Fruit fly (Drosophila melanogaster): Measurements from ENCODE around the gene CG31787.

CG31787 gene

dm6 chr2L:18333831-18334437 is 48.4 kb upstream of the CG31787 start (continued):
- TF ChIP-seq crol (GFP tag; IDR thresholded peaks at IDR 0.05) (no peak), HLH54F (GFP tag; optimal IDR thresholded peaks at IDR 0.05) (no peak), CG4360 (GFP tag; IDR thresholded peaks at IDR 0.05) (no peak), zf30C (GFP tag; optimal IDR thresholded peaks at IDR 0.05) (no peak), Rfx (GFP tag; IDR thresholded peaks at IDR 0.05) (no peak), Meics (GFP tag; optimal IDR thresholded peaks at IDR 0.05) (no peak), Nf-YB (GFP tag; optimal IDR thresholded peaks at IDR 0.05) (no peak), Xrp1 (GFP tag; IDR thresholded peaks at IDR 0.05) (peak; percentile 42; the same call in 1 of the 2 replicates), exex (tag; optimal IDR thresholded peaks at IDR 0.05) (no peak), slp2 (GFP tag; optimal IDR thresholded peaks at IDR 0.05) (no peak), GATAe (GFP tag; conservative IDR thresholded peaks at IDR 0.05) (no peak), CG8944 (GFP tag; optimal IDR thresholded peaks at IDR 0.05) (no peak), CG17385 (GFP tag; optimal IDR thresholded peaks at IDR 0.05) (no peak), fd3F (GFP tag; optimal IDR thresholded peaks at IDR 0.05) (no peak), CG4328 (GFP tag; optimal IDR thresholded peaks at IDR 0.05) (no peak), CG10565 (GFP tag; optimal IDR thresholded peaks at IDR 0.05) (no peak), pan (optimal IDR thresholded peaks at IDR 0.05) (no peak), pan (GFP tag; optimal IDR thresholded peaks at IDR 0.05 in 1 of 2, IDR thresholded peaks at IDR 0.05 in 1 of 2) (no peak), HHEX (GFP tag; optimal IDR thresholded peaks at IDR 0.05) (no peak), amos (GFP tag; IDR thresholded peaks at IDR 0.05; ENCODE audit: partially characterized antibody) (no peak), CG8281 (tag; optimal IDR thresholded peaks at IDR 0.05) (no peak), chn (GFP tag; optimal IDR thresholded peaks at IDR 0.05) (no peak), CG9817 (tag; optimal IDR thresholded peaks at IDR 0.05) (no peak), CG6254 (GFP tag; optimal IDR thresholded peaks at IDR 0.05) (no peak), otp (GFP tag; IDR thresholded peaks at IDR 0.05) (no peak), sc (optimal IDR thresholded peaks at IDR 0.05) (no peak), sc (GFP tag; optimal IDR thresholded peaks at IDR 0.05) (no peak), ttk (GFP tag; IDR thresholded peaks at IDR 0.05) (no peak), CG10959 (GFP tag; IDR thresholded peaks at IDR 0.05) (no peak), CG31365 (tag; optimal IDR thresholded peaks at IDR 0.05) (no peak), Dp (GFP tag; optimal IDR thresholded peaks at IDR 0.05) (no peak), jumu (GFP tag; optimal IDR thresholded peaks at IDR 0.05) (no peak)

dm6 chr2L:18331612-18332011 is 46.1 kb upstream of the CG31787 start:
- TF ChIP-seq Spps (tag; optimal IDR thresholded peaks at IDR 0.05): no peak
- no peak for TF ChIP-seq knrl (GFP tag; IDR thresholded peaks at IDR 0.05; ENCODE audit: partially characterized antibody)
- TF ChIP-seq ci (GFP tag; IDR thresholded peaks at IDR 0.05): no peak
- TF ChIP-seq Xrp1 (GFP tag; IDR thresholded peaks at IDR 0.05): peak; percentile 8; the same call in 1 of the 2 replicates
- TF ChIP-seq sr (GFP tag; IDR thresholded peaks at IDR 0.05): no peak
- peak; percentile 6; the same call in 1 of the 2 replicates for TF ChIP-seq ara (GFP tag; IDR thresholded peaks at IDR 0.05)
- no peak for TF ChIP-seq CG18599 (GFP tag; optimal IDR thresholded peaks at IDR 0.05)
- TF ChIP-seq Drgx (GFP tag; IDR thresholded peaks at IDR 0.05): peak; percentile 66
- TF ChIP-seq CG2199 (GFP tag; IDR thresholded peaks at IDR 0.05): 0 out of 3 replicates have a peak, but pooled peaks have one; percentile 4
- no peak for TF ChIP-seq CG1233 (GFP tag; optimal IDR thresholded peaks at IDR 0.05)
- peak; percentile 33 for TF ChIP-seq Med (GFP tag)
- TF ChIP-seq CG11504 (tag; optimal IDR thresholded peaks at IDR 0.05): peak; percentile 88
- no peak for TF ChIP-seq Dref (GFP tag; IDR thresholded peaks at IDR 0.05)
- peak; percentile 7 for TF ChIP-seq Sox102F (GFP tag; optimal IDR thresholded peaks at IDR 0.05)
- peak; percentile 54 for TF ChIP-seq Ets65A (GFP tag)
- no peak for TF ChIP-seq Meics (GFP tag; optimal IDR thresholded peaks at IDR 0.05)
- no peak for TF ChIP-seq Hmx (GFP tag; optimal IDR thresholded peaks at IDR 0.05)

Measured in whole organism, embryonic.